Worm (Caenorhabditis elegans) whole organism, L3 larva: ENCODE data around the gene cho-1.

ENCODE experiments used
- R02D3.7 ChIP-seq: fragments of 150-350 bp; optimal IDR thresholded peaks from 2 replicates; lab custom pipeline; 2014; ENCODE audit warnings: missing biosample characterization, missing genetic modification characterization
- aly-2 ChIP-seq: fragments of 150-350 bp; optimal IDR thresholded peaks from 2 replicates; lab custom pipeline; 2014; ENCODE audit warnings: missing biosample characterization, missing genetic modification characterization
- ama-1 ChIP-seq: fragments of 150-350 bp; optimal IDR thresholded peaks from 2 replicates; lab custom pipeline; 2018
- eor-1 ChIP-seq, 2 experiments: fragments of 150-350 bp; optimal IDR thresholded peaks; 2 replicates each; lab custom pipeline; 2014 to 2018; ENCODE audit warnings: missing biosample characterization in 2 of 2, missing genetic modification characterization in 2 of 2
- fos-1 ChIP-seq: fragments of 150-350 bp; optimal IDR thresholded peaks from 2 replicates; lab custom pipeline; 2014; ENCODE audit warnings: missing biosample characterization, missing genetic modification characterization
- jun-1 ChIP-seq: fragments of 150-350 bp; optimal IDR thresholded peaks from 2 replicates; lab custom pipeline; 2014; ENCODE audit warnings: missing biosample characterization, missing genetic modification reagents, missing genetic modification characterization
- lin-15B ChIP-seq: fragments of 150-350 bp; optimal IDR thresholded peaks from 2 replicates; lab custom pipeline; 2014; ENCODE audit warnings: missing biosample characterization, missing genetic modification characterization
- nfya-1 ChIP-seq: sonication (generic microtip); optimal IDR thresholded peaks from 2 replicates; lab custom pipeline; 2017; ENCODE audit warnings: missing genetic modification characterization, mild to moderate bottlenecking, missing compliant biosample characterization, antibody characterized with exemption, moderate library complexity; ENCODE audit not compliant: insufficient read depth
- nhr-28 ChIP-seq: fragments of 150-350 bp; optimal IDR thresholded peaks from 2 replicates; lab custom pipeline; 2014; ENCODE audit warnings: missing biosample characterization, missing genetic modification characterization
- snpc-4 ChIP-seq: fragments of 150-350 bp; optimal IDR thresholded peaks from 2 replicates; lab custom pipeline; 2014; ENCODE audit warnings: missing biosample characterization, missing genetic modification characterization
- unc-62 ChIP-seq: fragments of 150-350 bp; sonication (generic microtip); optimal IDR thresholded peaks from 4 replicates; lab custom pipeline; 2014; ENCODE audit warnings: missing biosample characterization, missing genetic modification reagents, missing genetic modification characterization
- zag-1 ChIP-seq: fragments of 150-350 bp; optimal IDR thresholded peaks from 2 replicates; lab custom pipeline; 2014; ENCODE audit warnings: missing biosample characterization, missing genetic modification characterization

ce11 chrIV:13180723-13181122, 33.6 kb downstream of the cho-1 start, which contains the start of gene F58D2.3:
- TF ChIP-seq jun-1 = no peak
- TF ChIP-seq snpc-4 = no peak
- no peak for TF ChIP-seq aly-2 (tag; lab: Kevin White, UChicago)
- TF ChIP-seq nhr-28 = no peak
- no peak for TF ChIP-seq R02D3.7 (tag; lab: Kevin White, UChicago)
- no peak for TF ChIP-seq eor-1 (tag; optimal IDR thresholded peaks at IDR 0.05; lab: Kevin White, UChicago)
- no peak for TF ChIP-seq unc-62
- TF ChIP-seq fos-1 (tag; lab: Kevin White, UChicago) = no peak
- TF ChIP-seq nfya-1 (tag; lab: Kevin White, UChicago) = no peak
- no peak for TF ChIP-seq ama-1 (lab: Kevin White, UChicago)
- TF ChIP-seq lin-15B = no peak
- no peak for TF ChIP-seq zag-1 (tag; lab: Kevin White, UChicago)
